Worm (Caenorhabditis elegans): Measurements from ENCODE around the gene M05D6.5.

- TF ChIP-seq egl-27 (tag; optimal IDR thresholded peaks at IDR 0.05) (no peak), crh-2 (tag; optimal IDR thresholded peaks at IDR 0.05) (no peak), unc-62 (GFP tag; optimal IDR thresholded peaks at IDR 0.05) (no peak), lin-39 (tag; optimal IDR thresholded peaks at IDR 0.05) (no peak), dmd-4 (tag; optimal IDR thresholded peaks at IDR 0.05) (no peak)
Observed at ce11 chrII:8456094-8456493, 25.9 kb downstream of the M05D6.5 start, which contains the start of gene F22B5.6.

Measured in whole organism, L2 larva.